Worm (Caenorhabditis elegans) whole organism, L4 larva: ENCODE data around the gene cul-1.
"Not testable (repeated sequence)": the region's sequence is repeated elsewhere in the genome, so short reads cannot be mapped to it uniquely, and the experiment has no call there.

Experiments used
- ama-1 ChIP-seq: fragments of 150-350 bp; optimal IDR thresholded peaks from 2 replicates; lab custom pipeline; 2014; ENCODE audit warnings: inconsistent platforms, mixed read lengths
- ceh-82 ChIP-seq: sonication (generic microtip); optimal IDR thresholded peaks from 2 replicates; lab custom pipeline; 2017; ENCODE audit warnings: missing biosample characterization, missing genetic modification characterization
- lin-13 ChIP-seq: fragments of 150-350 bp; optimal IDR thresholded peaks from 2 replicates; lab custom pipeline; 2014; ENCODE audit warnings: missing biosample characterization, missing genetic modification reagents, missing genetic modification characterization
- lin-29 ChIP-seq: fragments of 200-800 bp; sonication (Bioruptor generic); IDR thresholded peaks from 2 replicates; pipeline ENCODE4 v1.3.6; 2022; ENCODE audit warnings: missing genetic modification reagents, missing genetic modification characterization, missing compliant biosample characterization
- lir-3 ChIP-seq: sonication (generic microtip); optimal IDR thresholded peaks from 2 replicates; lab custom pipeline; 2016; ENCODE audit warnings: mild to moderate bottlenecking, missing genetic modification characterization, missing compliant biosample characterization
- mep-1 ChIP-seq: fragments of 150-350 bp; sonication (generic microtip); optimal IDR thresholded peaks from 3 replicates; lab custom pipeline; 2014; ENCODE audit warnings: missing biosample characterization, missing genetic modification characterization
- nhr-237 ChIP-seq: sonication (generic microtip); optimal IDR thresholded peaks from 2 replicates; lab custom pipeline; 2017; ENCODE audit warnings: missing biosample characterization, missing genetic modification characterization
- nhr-48 ChIP-seq: sonication (generic microtip); optimal IDR thresholded peaks from 2 replicates; lab custom pipeline; 2016; ENCODE audit warnings: mild to moderate bottlenecking, missing genetic modification characterization, missing compliant biosample characterization
- tag-97 ChIP-seq: fragments of 200-800 bp; sonication (Bioruptor generic); IDR thresholded peaks from 2 replicates; pipeline ENCODE4 v1.3.6; 2022; ENCODE audit warnings: missing genetic modification characterization, missing compliant biosample characterization
- ztf-11 ChIP-seq: fragments of 150-350 bp; optimal IDR thresholded peaks from 2 replicates; lab custom pipeline; 2014; ENCODE audit warnings: missing biosample characterization, missing genetic modification characterization

ce11 chrIII:10438780-10439179 is 32.3 kb upstream of the cul-1 start, which contains the start of gene H04D03.6:
- not testable (repeated sequence) for TF ChIP-seq ceh-82 (tag; lab: Kevin White, UChicago); tag-97 (GFP tag; lab: Robert Waterston, UW); lin-29 (GFP tag; lab: Robert Waterston, UW); ztf-11 (tag; lab: Kevin White, UChicago); nhr-237; nhr-48 (tag; lab: Kevin White, UChicago); lin-13 (GFP tag; lab: Kevin White, UChicago); mep-1 (tag; lab: Kevin White, UChicago); ama-1 (lab: Kevin White, UChicago); lir-3
